Worm (Caenorhabditis elegans) whole organism, early embryonic: Measurements from ENCODE around the gene W07A12.8.

Experiments used
- F13C5.2 ChIP-seq: sonication (generic microtip); optimal IDR thresholded peaks from 2 replicates; lab custom pipeline; 2017; ENCODE audit warnings: mild to moderate bottlenecking, missing genetic modification characterization, inconsistent platforms, missing compliant biosample characterization
- aly-1 ChIP-seq: sonication (generic microtip); optimal IDR thresholded peaks from 2 replicates; lab custom pipeline; 2016; ENCODE audit warnings: missing genetic modification characterization, missing compliant biosample characterization
- ama-1 ChIP-seq: fragments of 150-350 bp; optimal IDR thresholded peaks from 2 replicates; lab custom pipeline; 2014
- ceh-13 ChIP-seq: fragments of 200-800 bp; sonication (Bioruptor generic); optimal IDR thresholded peaks from 2 replicates; lab custom pipeline; 2018; ENCODE audit warnings: mild to moderate bottlenecking, missing genetic modification characterization, missing compliant biosample characterization
- ceh-36 ChIP-seq: sonication (generic microtip); optimal IDR thresholded peaks from 2 replicates; lab custom pipeline; 2016; ENCODE audit warnings: missing genetic modification characterization, inconsistent platforms, missing compliant biosample characterization
- ets-7 ChIP-seq: sonication (generic microtip); optimal IDR thresholded peaks from 2 replicates; lab custom pipeline; 2016; ENCODE audit warnings: missing genotype, missing genetic modification characterization, missing compliant biosample characterization
- hmbx-1 ChIP-seq: sonication (generic microtip); optimal IDR thresholded peaks from 2 replicates; lab custom pipeline; 2016; ENCODE audit warnings: mild to moderate bottlenecking, missing genetic modification characterization, missing compliant biosample characterization
- hnd-1 ChIP-seq: sonication (generic microtip); optimal IDR thresholded peaks from 2 replicates; lab custom pipeline; 2016; ENCODE audit warnings: missing genetic modification characterization, missing compliant biosample characterization
- pes-1 ChIP-seq: fragments of 200-800 bp; sonication (Bioruptor generic); IDR thresholded peaks from 2 replicates; pipeline ENCODE4 v1.3.6; 2022; ENCODE audit warnings: missing genetic modification reagents, missing genetic modification characterization, missing compliant biosample characterization
- sea-1 ChIP-seq: fragments of 200-800 bp; sonication (Bioruptor generic); conservative IDR thresholded peaks from 2 replicates; pipeline ENCODE4 v1.3.6; 2022; ENCODE audit warnings: missing genetic modification characterization, missing compliant biosample characterization
- tbx-11 ChIP-seq: fragments of 200-800 bp; sonication (Bioruptor generic); IDR thresholded peaks from 2 replicates; pipeline ENCODE4 v1.3.6; 2022; ENCODE audit warnings: missing genetic modification characterization, missing compliant biosample characterization
- tbx-37 ChIP-seq: fragments of 200-800 bp; sonication (Bioruptor generic); conservative IDR thresholded peaks from 2 replicates; pipeline ENCODE4 v1.3.6; 2022; ENCODE audit warnings: missing genetic modification reagents, missing genetic modification characterization, missing compliant biosample characterization

The W07A12.8 gene

DNA sequence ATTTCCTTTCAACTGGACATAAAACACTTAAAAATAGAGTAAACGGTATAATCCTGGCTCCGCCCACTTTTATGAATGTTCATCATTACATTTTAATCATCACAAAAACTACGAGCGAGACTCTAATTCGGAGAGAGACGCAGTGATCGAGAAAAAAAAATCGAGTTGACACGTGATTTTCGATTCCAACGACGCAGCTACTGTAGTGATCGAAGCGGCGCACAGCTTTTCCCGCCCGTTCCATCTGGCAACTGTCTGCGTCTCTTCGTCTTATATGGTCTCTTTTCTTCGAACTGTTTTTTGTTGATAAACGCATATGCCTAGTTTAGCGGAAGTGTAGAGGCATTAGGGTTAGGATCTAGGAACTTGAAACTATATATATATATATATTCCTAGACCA is 51.9 kb downstream of the W07A12.8 start:
- TF ChIP-seq tbx-11 (GFP tag; lab: Robert Waterston, UW): no peak
- TF ChIP-seq ama-1 (lab: Kevin White, UChicago): no peak
- no peak for TF ChIP-seq F13C5.2 (tag; lab: Kevin White, UChicago)
- no peak for TF ChIP-seq ets-7
- TF ChIP-seq hmbx-1 (tag; lab: Kevin White, UChicago): no peak
- TF ChIP-seq tbx-37 (GFP tag; lab: Robert Waterston, UW): no peak
- no peak for TF ChIP-seq aly-1
- no peak for TF ChIP-seq ceh-13 (GFP tag; lab: Kevin White, UChicago)
- TF ChIP-seq sea-1 (GFP tag; lab: Robert Waterston, UW): no peak
- TF ChIP-seq hnd-1 (tag; lab: Kevin White, UChicago): no peak
- no peak for TF ChIP-seq pes-1 (GFP tag; lab: Robert Waterston, UW)
- no peak for TF ChIP-seq ceh-36
